Worm (Caenorhabditis elegans) whole organism, L4 larva: Measurements from ENCODE around the gene Y51A2B.6.

Experiments used
- F26F4.8 ChIP-seq: fragments of 200-800 bp; sonication (Bioruptor generic); conservative IDR thresholded peaks from 2 replicates; pipeline ENCODE4 v1.3.6; 2022; ENCODE audit warnings: missing genetic modification characterization, missing compliant biosample characterization
- F37D6.2 ChIP-seq: sonication (generic microtip); optimal IDR thresholded peaks from 2 replicates; lab custom pipeline; 2016; ENCODE audit warnings: mild to moderate bottlenecking, missing genetic modification characterization, missing compliant biosample characterization
- F49E8.2 ChIP-seq: sonication (generic microtip); optimal IDR thresholded peaks from 2 replicates; lab custom pipeline; 2016; ENCODE audit warnings: missing compliant biosample characterization, mild to moderate bottlenecking, missing genetic modification characterization, borderline replicate concordance
- T20F7.1 ChIP-seq: fragments of 200-800 bp; sonication (Bioruptor generic); optimal IDR thresholded peaks from 2 replicates; lab custom pipeline; 2018; ENCODE audit warnings: mild to moderate bottlenecking, missing genetic modification characterization, missing compliant biosample characterization
- T26A8.4 ChIP-seq: fragments of 200-800 bp; sonication (Bioruptor generic); IDR thresholded peaks from 2 replicates; pipeline ENCODE4 v1.3.6; 2022; ENCODE audit warnings: missing genetic modification characterization, missing compliant biosample characterization
- ZK337.2 ChIP-seq: fragments of 200-800 bp; sonication (Bioruptor generic); IDR thresholded peaks from 2 replicates; pipeline ENCODE4 v1.3.6; 2022; ENCODE audit warnings: missing genetic modification reagents, missing genetic modification characterization, missing compliant biosample characterization
- aha-1 ChIP-seq: fragments of 150-350 bp; peaks from one replicate; lab custom pipeline; 2014; ENCODE audit warnings: missing biosample characterization, missing genetic modification characterization
- aly-2 ChIP-seq: sonication (generic microtip); optimal IDR thresholded peaks from 2 replicates; lab custom pipeline; 2018; ENCODE audit warnings: missing biosample characterization, missing genetic modification characterization
- ama-1 ChIP-seq: fragments of 150-350 bp; optimal IDR thresholded peaks from 2 replicates; lab custom pipeline; 2014; ENCODE audit warnings: inconsistent platforms, mixed read lengths
- attf-4 ChIP-seq: sonication (generic microtip); optimal IDR thresholded peaks from 3 replicates; lab custom pipeline; 2017; ENCODE audit warnings: missing biosample characterization, missing genetic modification characterization
- ceh-20 ChIP-seq: fragments of 200-800 bp; sonication (Bioruptor generic); IDR thresholded peaks from 2 replicates; pipeline ENCODE4 v1.3.6; 2022; ENCODE audit warnings: missing genetic modification reagents, missing genetic modification characterization, missing compliant biosample characterization
- ceh-28 ChIP-seq: fragments of 150-350 bp; optimal IDR thresholded peaks from 2 replicates; lab custom pipeline; 2014; ENCODE audit warnings: missing biosample characterization, missing genetic modification reagents, missing genetic modification characterization
- ces-1 ChIP-seq: fragments of 150-350 bp; sonication (generic microtip); optimal IDR thresholded peaks from 4 replicates; lab custom pipeline; 2014; ENCODE audit warnings: missing biosample characterization, missing genetic modification reagents, missing genetic modification characterization
- ctbp-1 ChIP-seq: fragments of 200-800 bp; sonication (Bioruptor generic); IDR thresholded peaks from 2 replicates; pipeline ENCODE4 v1.3.6; 2022; ENCODE audit warnings: missing genetic modification reagents, missing genetic modification characterization, missing compliant biosample characterization
- egl-27 ChIP-seq: sonication (generic microtip); optimal IDR thresholded peaks from 3 replicates; lab custom pipeline; 2017; ENCODE audit warnings: missing biosample characterization, missing genetic modification reagents, missing genetic modification characterization
- egl-43 ChIP-seq: fragments of 200-800 bp; sonication (Bioruptor generic); IDR thresholded peaks from 2 replicates; pipeline ENCODE4 v1.3.6; 2022; ENCODE audit warnings: missing genetic modification reagents, missing genetic modification characterization, missing compliant biosample characterization
- hlh-30 ChIP-seq: sonication (generic microtip); optimal IDR thresholded peaks from 2 replicates; lab custom pipeline; 2017; ENCODE audit warnings: antibody characterized with exemption, mild to moderate bottlenecking, missing genetic modification characterization, missing compliant biosample characterization; ENCODE audit not compliant: insufficient read depth
- hmg-1.1 ChIP-seq: fragments of 200-800 bp; sonication (Bioruptor generic); IDR thresholded peaks from 2 replicates; pipeline ENCODE4 v1.3.6; 2022; ENCODE audit warnings: missing genetic modification reagents, missing genetic modification characterization, missing compliant biosample characterization
- lin-1 ChIP-seq: fragments of 200-800 bp; sonication (Bioruptor generic); IDR thresholded peaks from 2 replicates; pipeline ENCODE4 v1.3.6; 2022; ENCODE audit warnings: missing genetic modification reagents, missing genetic modification characterization, missing compliant biosample characterization
- lin-15B ChIP-seq: fragments of 150-350 bp; sonication (generic microtip); optimal IDR thresholded peaks from 3 replicates; lab custom pipeline; 2014; ENCODE audit warnings: missing biosample characterization, missing genetic modification characterization
- lin-29 ChIP-seq: fragments of 200-800 bp; sonication (Bioruptor generic); IDR thresholded peaks from 2 replicates; pipeline ENCODE4 v1.3.6; 2022; ENCODE audit warnings: missing genetic modification reagents, missing genetic modification characterization, missing compliant biosample characterization
- lir-3 ChIP-seq: sonication (generic microtip); optimal IDR thresholded peaks from 2 replicates; lab custom pipeline; 2016; ENCODE audit warnings: mild to moderate bottlenecking, missing genetic modification characterization, missing compliant biosample characterization
- lsy-2 ChIP-seq, 2 experiments: fragments of 150-350 bp in 1 of 2; sonication (generic microtip) in 1 of 2; optimal IDR thresholded peaks; 2 replicates each; lab custom pipeline; 2014 to 2017; ENCODE audit warnings: missing biosample characterization in 2 of 2, missing genetic modification characterization in 2 of 2
- mdl-1 ChIP-seq, 2 experiments: fragments of 150-350 bp in 1 of 2; sonication (generic microtip) in 1 of 2; optimal IDR thresholded peaks; 2 replicates each; lab custom pipeline; 2014 to 2017; ENCODE audit warnings: missing biosample characterization in 2 of 2, missing genetic modification characterization in 2 of 2
- mdt-29 ChIP-seq: fragments of 200-800 bp; sonication (Bioruptor generic); IDR thresholded peaks from 2 replicates; pipeline ENCODE4 v1.3.6; 2022; ENCODE audit warnings: missing genetic modification reagents, missing genetic modification characterization, missing compliant biosample characterization
- mxl-3 ChIP-seq: fragments of 200-800 bp; sonication (Bioruptor generic); optimal IDR thresholded peaks from 2 replicates; lab custom pipeline; 2018; ENCODE audit warnings: mild to moderate bottlenecking, missing genetic modification characterization, missing compliant biosample characterization
- nhr-237 ChIP-seq: sonication (generic microtip); optimal IDR thresholded peaks from 2 replicates; lab custom pipeline; 2017; ENCODE audit warnings: missing biosample characterization, missing genetic modification characterization
- nhr-6 ChIP-seq: fragments of 150-350 bp; optimal IDR thresholded peaks from 2 replicates; lab custom pipeline; 2014; ENCODE audit warnings: missing biosample characterization, missing genetic modification characterization
- nhr-77 ChIP-seq: fragments of 150-350 bp; optimal IDR thresholded peaks from 2 replicates; lab custom pipeline; 2014; ENCODE audit warnings: missing biosample characterization, missing genetic modification characterization
- pha-4 ChIP-seq, 2 experiments: fragments of 150-350 bp in 1 of 2; fragments of 200-800 bp in 1 of 2; sonication (Bioruptor generic) in 1 of 2; IDR thresholded peaks in 1 of 2; optimal IDR thresholded peaks in 1 of 2; 2 replicates each; pipeline versions ENCODE4 v1.3.6 to Lab custom; 2014 to 2022; ENCODE audit warnings: missing genetic modification characterization in 2 of 2, missing genetic modification reagents in 2 of 2, missing biosample characterization in 1 of 2, missing compliant biosample characterization in 1 of 2
- saeg-2 ChIP-seq: fragments of 200-800 bp; sonication (Bioruptor generic); IDR thresholded peaks from 2 replicates; pipeline ENCODE4 v1.3.6; 2022; ENCODE audit warnings: missing genetic modification reagents, missing genetic modification characterization, missing compliant biosample characterization
- sdz-12 ChIP-seq: fragments of 200-800 bp; sonication (Bioruptor generic); optimal IDR thresholded peaks from 2 replicates; lab custom pipeline; 2018; ENCODE audit warnings: mild to moderate bottlenecking, missing genetic modification characterization, missing compliant biosample characterization
- set-16 ChIP-seq: fragments of 200-800 bp; sonication (Bioruptor generic); IDR thresholded peaks from 2 replicates; pipeline ENCODE4 v1.3.6; 2022; ENCODE audit warnings: missing genetic modification reagents, missing genetic modification characterization, missing compliant biosample characterization
- spr-1 ChIP-seq: sonication (generic microtip); optimal IDR thresholded peaks from 2 replicates; lab custom pipeline; 2016; ENCODE audit warnings: mild to moderate bottlenecking, missing genetic modification characterization, missing compliant biosample characterization
- tag-97 ChIP-seq: fragments of 200-800 bp; sonication (Bioruptor generic); IDR thresholded peaks from 2 replicates; pipeline ENCODE4 v1.3.6; 2022; ENCODE audit warnings: missing genetic modification characterization, missing compliant biosample characterization
- unc-39 ChIP-seq: sonication (generic microtip); optimal IDR thresholded peaks from 2 replicates; lab custom pipeline; 2017; ENCODE audit warnings: missing biosample characterization, missing genetic modification characterization
- unc-62 ChIP-seq, 3 experiments: fragments of 150-350 bp in 1 of 3; sonication (generic microtip); optimal IDR thresholded peaks in 2 of 3; peaks in 1 of 3; 1 replicate in 1 of 3; 2 replicates in 2 of 3; lab custom pipeline; 2014 to 2017; ENCODE audit warnings: missing biosample characterization in 3 of 3, missing genetic modification characterization in 3 of 3, missing genetic modification reagents in 3 of 3, missing genotype in 1 of 3
- zip-11 ChIP-seq: fragments of 200-800 bp; sonication (Bioruptor generic); IDR thresholded peaks from 2 replicates; pipeline ENCODE4 v1.3.6; 2022; ENCODE audit warnings: missing genetic modification characterization, missing compliant biosample characterization
- ztf-7 ChIP-seq: fragments of 150-350 bp; optimal IDR thresholded peaks from 2 replicates; lab custom pipeline; 2014; ENCODE audit warnings: missing biosample characterization, missing genetic modification characterization

Gene Y51A2B.6

ce11 chrV:18368322-18368721, 25.8 kb downstream of the Y51A2B.6 start, which contains the start of gene C08E8.6:
TSS of gene C08E8.6 (minus strand) at chrV:18368422.
- TF ChIP-seq egl-43, result no peak
- no peak for TF ChIP-seq ceh-28 (tag; lab: Kevin White, UChicago)
- no peak for TF ChIP-seq lir-3 (tag; lab: Kevin White, UChicago)
- TF ChIP-seq nhr-6 (tag; lab: Kevin White, UChicago), result no peak
- no peak for TF ChIP-seq nhr-237 (tag; lab: Kevin White, UChicago)
- TF ChIP-seq ceh-20 (GFP tag; lab: Robert Waterston, UW), result no peak
- no peak for TF ChIP-seq tag-97 (GFP tag; lab: Robert Waterston, UW)
- no peak for TF ChIP-seq zip-11 (GFP tag; lab: Robert Waterston, UW)
- TF ChIP-seq ctbp-1 (GFP tag; lab: Robert Waterston, UW), result no peak
- TF ChIP-seq lin-15B (tag; lab: Kevin White, UChicago), result no peak
- no peak for TF ChIP-seq sdz-12 (GFP tag; lab: Kevin White, UChicago)
- no peak for TF ChIP-seq egl-27
- no peak for TF ChIP-seq lsy-2 (tag; optimal IDR thresholded peaks at IDR 0.05; lab: Kevin White, UChicago)
- no peak for TF ChIP-seq ama-1 (lab: Kevin White, UChicago)
- TF ChIP-seq pha-4 (GFP tag; IDR thresholded peaks at IDR 0.05; lab: Robert Waterston, UW), result no peak
- TF ChIP-seq pha-4 (tag; optimal IDR thresholded peaks at IDR 0.05; lab: Kevin White, UChicago), result no peak
- TF ChIP-seq unc-62 (GFP tag; optimal IDR thresholded peaks at IDR 0.05 in 1 of 2; lab: Kevin White, UChicago), result no peak
- TF ChIP-seq unc-62 (tag; optimal IDR thresholded peaks at IDR 0.05; lab: Kevin White, UChicago), result no peak
- no peak for TF ChIP-seq ztf-7 (tag; lab: Kevin White, UChicago)
- TF ChIP-seq lin-1, result no peak
- no peak for TF ChIP-seq aha-1 (tag; lab: Kevin White, UChicago)
- TF ChIP-seq F49E8.2 (tag; lab: Kevin White, UChicago), result no peak

- TF ChIP-seq spr-1, result no peak
- no peak for TF ChIP-seq mdl-1 (tag; optimal IDR thresholded peaks at IDR 0.05; lab: Kevin White, UChicago)
- no peak for TF ChIP-seq attf-4 (tag; lab: Kevin White, UChicago)
Observed at ce11 chrV:18364558-18364957, 29.5 kb downstream of the Y51A2B.6 start, which contains the start of gene C08E8.9. TSS of gene C08E8.9 (plus strand) at chrV:18364858.

ce11 chrV:18362402-18362801, 31.7 kb downstream of the Y51A2B.6 start, which contains the start of gene C08E8.1:
TSS of gene C08E8.1 (minus strand) at chrV:18362502.
- no peak for TF ChIP-seq nhr-77 (tag; lab: Kevin White, UChicago)
- TF ChIP-seq tag-97 (GFP tag; lab: Robert Waterston, UW), result no peak
- TF ChIP-seq T26A8.4 (GFP tag; lab: Robert Waterston, UW), result no peak
- no peak for TF ChIP-seq lin-29 (GFP tag; lab: Robert Waterston, UW)
- TF ChIP-seq saeg-2, result no peak
- TF ChIP-seq set-16 (GFP tag; lab: Robert Waterston, UW), result no peak
- no peak for TF ChIP-seq mxl-3 (GFP tag; lab: Kevin White, UChicago)
- no peak for TF ChIP-seq lin-15B (tag; lab: Kevin White, UChicago)
- TF ChIP-seq aly-2 (tag; lab: Kevin White, UChicago), result no peak
- no peak for TF ChIP-seq ces-1 (GFP tag; lab: Kevin White, UChicago)
- no peak for TF ChIP-seq aha-1 (tag; lab: Kevin White, UChicago)
- no peak for TF ChIP-seq unc-39
- no peak for TF ChIP-seq T20F7.1
- no peak for TF ChIP-seq mdt-29
- no peak for TF ChIP-seq nhr-237 (tag; lab: Kevin White, UChicago)
- TF ChIP-seq F37D6.2 (tag; lab: Kevin White, UChicago), result no peak
- TF ChIP-seq F26F4.8, result no peak
- no peak for TF ChIP-seq ZK337.2 (GFP tag; lab: Robert Waterston, UW)
- no peak for TF ChIP-seq hmg-1.1 (GFP tag; lab: Robert Waterston, UW)
- TF ChIP-seq hlh-30 (tag; lab: Kevin White, UChicago), result no peak
